Worm (Caenorhabditis elegans): ENCODE measurements around the gene Y44A6D.5.

Y44A6D.5 gene

ce11 chrV:20790616-20791015 lies 12.2 kb downstream of the Y44A6D.5 start:
- peak; percentile 24 for TF ChIP-seq ceh-82 (tag; optimal IDR thresholded peaks at IDR 0.05)
- TF ChIP-seq nhr-237 (tag; optimal IDR thresholded peaks at IDR 0.05) = no peak
- no peak for TF ChIP-seq nhr-28 (tag; optimal IDR thresholded peaks at IDR 0.05)
- TF ChIP-seq nhr-67 (tag; optimal IDR thresholded peaks at IDR 0.05) = no peak

- TF ChIP-seq elt-1 (tag; optimal IDR thresholded peaks at IDR 0.05) = no peak
- TF ChIP-seq skn-1 (tag; optimal IDR thresholded peaks at IDR 0.05) = no peak
- TF ChIP-seq zag-1 (tag; optimal IDR thresholded peaks at IDR 0.05) = no peak
- no peak for TF ChIP-seq R02D3.7 (tag; optimal IDR thresholded peaks at IDR 0.05)
- TF ChIP-seq fos-1 (tag; optimal IDR thresholded peaks at IDR 0.05) = no peak
- no peak for TF ChIP-seq lin-39 (tag; optimal IDR thresholded peaks at IDR 0.05)
- TF ChIP-seq lin-15B (tag; optimal IDR thresholded peaks at IDR 0.05) = no peak
- no peak for TF ChIP-seq jun-1 (tag; optimal IDR thresholded peaks at IDR 0.05)
- no peak for TF ChIP-seq ztf-11 (tag; optimal IDR thresholded peaks at IDR 0.05)
- no peak for TF ChIP-seq nhr-12 (tag; optimal IDR thresholded peaks at IDR 0.05)
- no peak for TF ChIP-seq ceh-28 (tag; optimal IDR thresholded peaks at IDR 0.05)
- TF ChIP-seq tbx-2 (tag; optimal IDR thresholded peaks at IDR 0.05) = no peak
- no peak for TF ChIP-seq daf-12 (tag; optimal IDR thresholded peaks at IDR 0.05)
- TF ChIP-seq nhr-23 (tag; optimal IDR thresholded peaks at IDR 0.05) = no peak
- TF ChIP-seq nhr-28 (tag; optimal IDR thresholded peaks at IDR 0.05) = no peak
Measured at ce11 chrV:20790011-20790410, 12.8 kb downstream of the Y44A6D.5 start, which contains the start of gene Y44A6D.1. Gene Y44A6D.1 (minus strand): TSS chrV:20790033.

- TF ChIP-seq nfya-1 (tag; optimal IDR thresholded peaks at IDR 0.05; ENCODE audit: insufficient read depth) (peak; percentile 76), mdl-1 (tag; optimal IDR thresholded peaks at IDR 0.05) (peak; percentile 19), snpc-4 (tag; optimal IDR thresholded peaks at IDR 0.05) (peak; percentile 38), skn-1 (tag; optimal IDR thresholded peaks at IDR 0.05) (peak; percentile 6), lin-39 (tag; optimal IDR thresholded peaks at IDR 0.05) (peak; percentile 79), fkh-10 (GFP tag; optimal IDR thresholded peaks at IDR 0.05) (peak; percentile 89), unc-39 (tag; optimal IDR thresholded peaks at IDR 0.05) (no peak), hmg-11 (tag; optimal IDR thresholded peaks at IDR 0.05) (peak; percentile 29), ceh-82 (tag; optimal IDR thresholded peaks at IDR 0.05) (no peak), ceh-28 (tag; optimal IDR thresholded peaks at IDR 0.05) (peak; percentile 1), nhr-23 (tag; optimal IDR thresholded peaks at IDR 0.05) (no peak)
Measured at ce11 chrV:20789105-20789504, 13.7 kb downstream of the Y44A6D.5 start, which contains the start of gene tpan-1. Gene tpan-1 (plus strand): TSS chrV:20789502.

- no peak for TF ChIP-seq elt-2 (tag; optimal IDR thresholded peaks at IDR 0.05)
- no peak for TF ChIP-seq lsy-12 (tag; optimal IDR thresholded peaks at IDR 0.05)
- no peak for TF ChIP-seq nhr-43 (tag; optimal IDR thresholded peaks at IDR 0.05; ENCODE audit: poor library complexity, severe bottlenecking)
- no peak for TF ChIP-seq elt-1 (tag; optimal IDR thresholded peaks at IDR 0.05)
- TF ChIP-seq unc-39 (tag; optimal IDR thresholded peaks at IDR 0.05) = no peak
- no peak for TF ChIP-seq pha-4 (tag; optimal IDR thresholded peaks at IDR 0.05)
- no peak for TF ChIP-seq ceh-82 (tag; optimal IDR thresholded peaks at IDR 0.05)
- TF ChIP-seq nhr-11 (tag; optimal IDR thresholded peaks at IDR 0.05) = no peak
- TF ChIP-seq eor-1 (tag; optimal IDR thresholded peaks at IDR 0.05) = no peak
- TF ChIP-seq nhr-28 (tag; optimal IDR thresholded peaks at IDR 0.05) = no peak
- TF ChIP-seq snpc-4 (tag; optimal IDR thresholded peaks at IDR 0.05) = no peak
Measured at ce11 chrV:20785848-20786225, 17.0 kb downstream of the Y44A6D.5 start.

- peak; percentile 53 for TF ChIP-seq aly-2 (tag; optimal IDR thresholded peaks at IDR 0.05)
- no peak for TF ChIP-seq nhr-23 (tag; optimal IDR thresholded peaks at IDR 0.05)
- peak; percentile 1 for TF ChIP-seq ama-1 (optimal IDR thresholded peaks at IDR 0.05)
- TF ChIP-seq elt-2 (tag; optimal IDR thresholded peaks at IDR 0.05) = peak; percentile 29
- TF ChIP-seq sea-2 (GFP tag; optimal IDR thresholded peaks at IDR 0.05) = no peak
- TF ChIP-seq ceh-28 (tag; optimal IDR thresholded peaks at IDR 0.05) = peak; percentile 37
Measured at ce11 chrV:20785050-20785847, 17.6 kb downstream of the Y44A6D.5 start.
